Fruit fly (Drosophila melanogaster) Kc167 (cell line): Measurements from ENCODE around the gene CG33769.

Experiments
- Myc ChIP-seq: fragments of >200 bp; optimal IDR thresholded peaks from 2 replicates; lab custom pipeline; 2017; ENCODE audit warnings: missing external identifiers
- Sin3A ChIP-seq: fragments of >200 bp; optimal IDR thresholded peaks from 2 replicates; lab custom pipeline; 2018; ENCODE audit warnings: missing external identifiers
- h ChIP-seq: fragments of >200 bp; optimal IDR thresholded peaks from 3 replicates; lab custom pipeline; 2018; ENCODE audit warnings: missing external identifiers
- insv ChIP-seq: fragments of >200 bp; optimal IDR thresholded peaks from 3 replicates; lab custom pipeline; 2018; ENCODE audit warnings: missing external identifiers
- psq ChIP-seq: fragments of >200 bp; optimal IDR thresholded peaks from 2 replicates; lab custom pipeline; 2017; ENCODE audit warnings: missing external identifiers
- ttk ChIP-seq: sonication (Bioruptor generic); optimal IDR thresholded peaks from 2 replicates; lab custom pipeline; 2017; ENCODE audit warnings: missing external identifiers

DNA sequence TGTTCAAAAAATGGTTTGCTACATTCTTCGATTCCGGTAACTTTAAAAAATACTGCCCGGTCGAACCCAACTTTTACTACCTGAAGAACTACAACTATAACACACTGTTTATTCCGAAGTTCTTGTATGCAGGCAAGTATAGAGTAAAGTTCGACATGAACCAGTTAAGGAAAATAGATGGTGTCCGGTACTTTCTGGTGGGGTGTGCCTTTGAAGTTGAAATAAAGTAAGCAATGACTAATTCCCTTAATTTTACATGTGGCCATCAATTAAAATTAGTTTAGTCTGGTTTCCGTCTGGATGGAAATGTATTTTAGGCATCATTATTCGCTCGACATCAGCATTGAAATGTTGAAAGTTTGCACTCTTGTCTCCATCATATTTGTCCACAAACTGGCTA is 1.7 kb upstream of the CG33769 start, which contains the start of gene CG33767:
- TF ChIP-seq psq (lab: Kevin White, UChicago) (no peak), insv (no peak), ttk (no peak), h (lab: Kevin White, UChicago) (no peak), Myc (lab: Kevin White, UChicago) (no peak), Sin3A (lab: Kevin White, UChicago) (no peak)
